Worm (Caenorhabditis elegans) whole organism, L4 larva: ENCODE results near the gene skat-1.
A peak's percentile ranks its signal among the peaks of the same experiment; 100 is the strongest.

Source experiments
- F26F4.8 ChIP-seq: fragments of 200-800 bp; sonication (Bioruptor generic); conservative IDR thresholded peaks from 2 replicates; pipeline ENCODE4 v1.3.6; 2022; ENCODE audit warnings: missing genetic modification characterization, missing compliant biosample characterization
- F37D6.2 ChIP-seq: sonication (generic microtip); optimal IDR thresholded peaks from 2 replicates; lab custom pipeline; 2016; ENCODE audit warnings: mild to moderate bottlenecking, missing genetic modification characterization, missing compliant biosample characterization
- aha-1 ChIP-seq: fragments of 150-350 bp; peaks from one replicate; lab custom pipeline; 2014; ENCODE audit warnings: missing biosample characterization, missing genetic modification characterization
- ceh-44 ChIP-seq: fragments of 200-800 bp; sonication (Bioruptor generic); IDR thresholded peaks from 2 replicates; pipeline ENCODE4 v1.3.6; 2022; ENCODE audit warnings: missing genetic modification reagents, missing genetic modification characterization, missing compliant biosample characterization
- ceh-62 ChIP-seq: sonication (generic microtip); optimal IDR thresholded peaks from 2 replicates; lab custom pipeline; 2017; ENCODE audit warnings: missing biosample characterization, missing genetic modification characterization
- daf-19 ChIP-seq: fragments of 200-800 bp; sonication (Bioruptor generic); conservative IDR thresholded peaks from 2 replicates; pipeline ENCODE4 v1.3.6; 2022; ENCODE audit warnings: missing genetic modification characterization, missing compliant biosample characterization
- fkh-10 ChIP-seq: fragments of 150-350 bp; optimal IDR thresholded peaks from 2 replicates; lab custom pipeline; 2014; ENCODE audit warnings: missing biosample characterization, missing genetic modification reagents, missing genetic modification characterization
- lin-13 ChIP-seq: fragments of 150-350 bp; optimal IDR thresholded peaks from 2 replicates; lab custom pipeline; 2014; ENCODE audit warnings: missing biosample characterization, missing genetic modification reagents, missing genetic modification characterization
- lin-29 ChIP-seq: fragments of 200-800 bp; sonication (Bioruptor generic); IDR thresholded peaks from 2 replicates; pipeline ENCODE4 v1.3.6; 2022; ENCODE audit warnings: missing genetic modification reagents, missing genetic modification characterization, missing compliant biosample characterization
- mdt-29 ChIP-seq: fragments of 200-800 bp; sonication (Bioruptor generic); IDR thresholded peaks from 2 replicates; pipeline ENCODE4 v1.3.6; 2022; ENCODE audit warnings: missing genetic modification reagents, missing genetic modification characterization, missing compliant biosample characterization
- nhr-102 ChIP-seq: sonication (generic microtip); optimal IDR thresholded peaks from 2 replicates; lab custom pipeline; 2016; ENCODE audit warnings: mild to moderate bottlenecking, missing genetic modification characterization, moderate library complexity, missing compliant biosample characterization
- nhr-28 ChIP-seq: fragments of 150-350 bp; optimal IDR thresholded peaks from 2 replicates; lab custom pipeline; 2014; ENCODE audit warnings: missing biosample characterization, missing genetic modification characterization
- nhr-76 ChIP-seq: fragments of 150-350 bp; optimal IDR thresholded peaks from 2 replicates; lab custom pipeline; 2014; ENCODE audit warnings: missing biosample characterization, missing genetic modification characterization
- pqm-1 ChIP-seq: sonication (generic microtip); optimal IDR thresholded peaks from 2 replicates; lab custom pipeline; 2017; ENCODE audit warnings: missing biosample characterization, missing genetic modification characterization
- spr-3 ChIP-seq: fragments of 200-800 bp; sonication (Bioruptor generic); optimal IDR thresholded peaks from 2 replicates; lab custom pipeline; 2018; ENCODE audit warnings: mild to moderate bottlenecking, missing genetic modification characterization, missing compliant biosample characterization
- unc-130 ChIP-seq: sonication (generic microtip); optimal IDR thresholded peaks from 2 replicates; lab custom pipeline; 2016; ENCODE audit warnings: missing genetic modification reagents, missing genetic modification characterization, missing compliant biosample characterization
- unc-62 ChIP-seq, 3 experiments: fragments of 150-350 bp in 1 of 3; sonication (generic microtip); optimal IDR thresholded peaks in 2 of 3; peaks in 1 of 3; 1 replicate in 1 of 3; 2 replicates in 2 of 3; lab custom pipeline; 2014 to 2017; ENCODE audit warnings: missing biosample characterization in 3 of 3, missing genetic modification characterization in 3 of 3, missing genetic modification reagents in 3 of 3, missing genotype in 1 of 3
- zip-2 ChIP-seq: fragments of 150-350 bp; optimal IDR thresholded peaks from 2 replicates; lab custom pipeline; 2014; ENCODE audit warnings: missing biosample characterization, missing genetic modification characterization

skat-1 gene

DNA sequence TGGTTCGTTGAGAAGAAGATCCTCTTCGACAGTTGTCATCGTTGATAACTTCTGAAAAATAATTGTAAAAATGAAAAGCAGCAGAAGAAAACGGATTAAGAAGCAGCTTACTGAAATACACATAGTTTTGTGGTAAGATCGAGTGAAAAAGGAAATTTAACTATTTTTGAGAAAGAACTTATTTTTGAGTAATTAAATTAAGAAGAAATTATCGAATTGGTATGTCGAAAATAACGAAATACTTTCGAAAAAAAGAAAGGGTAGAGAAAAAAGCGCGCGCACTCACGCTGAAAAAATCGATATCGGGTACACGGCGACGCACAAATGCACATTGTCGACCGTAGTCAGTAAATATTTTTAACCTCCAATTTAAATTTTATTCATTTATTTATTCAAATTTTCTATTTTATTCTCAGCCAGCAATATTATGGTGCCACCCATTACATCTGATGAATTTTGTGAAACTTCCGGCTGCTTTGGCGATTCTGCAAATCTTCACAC lies 40.4 kb downstream of the skat-1 start, which contains the start of the genes ZK643.5 and ZK643.2 (continued):
- TF ChIP-seq ceh-62 (tag; lab: Kevin White, UChicago) (no peak), zip-2 (tag; lab: Kevin White, UChicago) (no peak), nhr-76 (tag; lab: Kevin White, UChicago) (no peak), lin-13 (no peak), unc-62 (GFP tag; optimal IDR thresholded peaks at IDR 0.05 in 1 of 2; lab: Kevin White, UChicago) (no peak), unc-62 (tag; optimal IDR thresholded peaks at IDR 0.05; lab: Kevin White, UChicago) (no peak), ceh-44 (GFP tag; lab: Robert Waterston, UW) (no peak)

DNA sequence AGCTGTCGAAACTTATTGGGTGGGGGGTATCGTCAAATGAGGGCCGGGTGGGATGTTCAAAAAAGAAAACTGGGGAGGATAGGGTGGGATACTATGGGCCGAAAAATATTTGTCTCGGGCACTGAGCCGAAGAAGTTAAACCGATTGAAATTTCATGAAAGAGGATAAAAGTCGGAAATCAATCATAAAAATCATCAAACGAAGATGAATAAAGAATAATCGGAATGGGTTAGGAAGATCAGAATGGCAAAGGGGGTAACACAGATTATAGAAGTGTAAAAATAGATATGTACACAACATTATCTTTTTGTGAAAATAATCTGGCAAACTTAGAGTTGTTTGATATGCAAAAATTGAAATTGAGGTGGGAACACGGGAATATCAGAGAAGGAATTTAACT lies 41.0 kb downstream of the skat-1 start:
- no peak for TF ChIP-seq daf-19 (GFP tag; lab: Robert Waterston, UW)
- no peak for TF ChIP-seq nhr-28 (tag; lab: Kevin White, UChicago)
- TF ChIP-seq F37D6.2 (tag; lab: Kevin White, UChicago): no peak
- TF ChIP-seq spr-3 (GFP tag; lab: Kevin White, UChicago): no peak
- no peak for TF ChIP-seq pqm-1 (tag; lab: Kevin White, UChicago)
- peak; percentile 94 for TF ChIP-seq aha-1 (tag; lab: Kevin White, UChicago)
- no peak for TF ChIP-seq F26F4.8 (GFP tag; lab: Robert Waterston, UW)
- TF ChIP-seq nhr-102 (tag; lab: Kevin White, UChicago): no peak
- TF ChIP-seq mdt-29 (GFP tag; lab: Robert Waterston, UW): no peak

DNA sequence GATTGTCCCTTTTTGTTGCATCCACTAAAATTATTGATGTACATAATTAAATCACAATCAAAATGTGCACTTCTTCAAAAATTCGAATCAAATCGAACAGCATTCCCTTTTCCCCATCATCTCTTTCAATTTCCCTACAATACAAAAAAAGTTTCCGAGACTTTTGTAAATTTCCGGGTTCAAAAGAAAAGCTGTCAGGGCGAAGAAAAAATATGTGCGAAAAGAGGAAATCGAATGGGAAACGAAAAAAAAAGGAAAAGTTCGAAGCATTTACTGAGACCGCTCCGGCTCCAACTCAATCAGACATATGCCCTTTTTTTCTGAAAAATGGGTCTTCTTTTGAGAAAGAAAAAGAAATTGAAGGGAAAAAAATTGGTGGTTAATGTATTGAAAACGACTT lies 47.4 kb downstream of the skat-1 start:
- TF ChIP-seq fkh-10 (GFP tag; lab: Kevin White, UChicago): peak; percentile 46
- no peak for TF ChIP-seq nhr-28 (tag; lab: Kevin White, UChicago)
- no peak for TF ChIP-seq unc-130 (GFP tag; lab: Kevin White, UChicago)

DNA sequence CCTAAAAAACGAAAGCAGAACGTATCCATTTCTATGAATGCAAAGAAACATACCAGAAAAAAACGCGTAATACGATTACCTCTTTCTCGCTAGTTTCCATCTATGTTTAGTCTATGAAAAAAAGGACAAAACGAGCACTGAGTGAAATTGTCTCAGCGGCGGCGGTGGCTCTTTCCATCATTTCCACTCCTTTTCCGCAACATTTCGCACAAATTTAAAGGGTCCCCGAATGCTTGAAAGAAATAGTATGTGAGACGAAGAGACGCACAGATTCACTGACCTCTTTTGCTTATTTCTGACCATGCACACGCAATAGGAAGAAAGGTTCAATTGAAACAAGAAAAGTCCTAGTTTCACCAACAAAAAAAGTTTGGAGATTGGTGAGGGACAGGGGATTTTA lies 50.3 kb downstream of the skat-1 start:
- TF ChIP-seq fkh-10 (GFP tag; lab: Kevin White, UChicago) (peak; percentile 52), lin-29 (GFP tag; lab: Robert Waterston, UW) (no peak)
